Worm (Caenorhabditis elegans) whole organism, L4/young adult: ENCODE data around the gene F59A1.6.

Source experiments
- W03F9.2 ChIP-seq: fragments of 150-350 bp; optimal IDR thresholded peaks from 2 replicates; lab custom pipeline; 2014; ENCODE audit warnings: missing biosample characterization, missing genetic modification characterization
- dao-5 ChIP-seq: sonication (generic microtip); optimal IDR thresholded peaks from 2 replicates; lab custom pipeline; 2016; ENCODE audit warnings: missing genotype, missing genetic modification characterization, moderate library complexity, missing compliant biosample characterization
- him-1 ChIP-seq: sonication (generic microtip); optimal IDR thresholded peaks from 2 replicates; lab custom pipeline; 2016; ENCODE audit warnings: missing genotype, missing genetic modification reagents, missing genetic modification characterization, missing compliant biosample characterization

The F59A1.6 gene

DNA sequence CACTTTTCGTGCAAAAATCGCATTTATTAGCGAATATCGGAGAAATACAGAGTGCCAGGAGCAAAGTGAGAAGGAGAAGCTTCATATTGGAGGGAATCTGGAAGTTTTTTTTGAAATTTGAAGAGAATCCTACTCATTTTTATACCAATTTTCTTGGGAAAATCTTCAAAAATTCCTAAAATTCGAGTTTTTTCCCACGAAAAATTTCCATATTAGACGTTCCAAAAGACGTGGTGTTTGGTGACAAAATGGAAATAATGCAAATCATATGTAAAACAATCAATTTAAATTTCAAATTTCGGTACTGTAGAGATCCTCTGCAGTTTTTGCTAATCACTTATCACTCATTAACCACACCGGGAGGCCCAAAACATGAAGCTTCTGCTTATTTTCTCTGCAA is at the start of gene F59A1.6, which contains the start of gene F59A1.16:
F59A1.6 (plus strand) TSS at position 285 of the 400 bp plus-strand sequence.
F59A1.16 (minus strand) TSS at position 101 of the 400 bp plus-strand sequence.
- TF ChIP-seq dao-5: no peak
- TF ChIP-seq W03F9.2 (tag; lab: Kevin White, UChicago): no peak
- no peak for TF ChIP-seq him-1 (tag; lab: Kevin White, UChicago)

DNA sequence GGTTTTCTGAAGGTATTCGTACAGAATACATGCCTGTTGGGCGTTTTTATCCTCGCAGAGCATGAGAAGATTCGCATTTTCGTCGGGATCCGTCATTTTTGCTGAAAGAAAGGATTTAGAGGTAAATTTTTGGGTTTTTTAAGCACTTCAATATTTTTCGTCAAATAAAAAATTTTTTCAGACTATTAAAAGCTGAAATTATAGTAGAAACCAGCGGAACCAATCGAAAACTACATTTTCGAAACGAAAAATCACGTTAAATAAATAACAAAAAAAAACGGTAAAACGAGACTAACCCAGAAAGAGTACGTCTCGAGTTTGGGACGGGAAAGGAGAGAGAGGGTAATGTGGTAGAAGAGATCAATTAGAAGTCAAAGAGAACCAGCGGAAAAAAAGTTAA is 34.5 kb upstream of the F59A1.6 start, which contains the start of gene fbxa-192:
fbxa-192 (minus strand) TSS at position 101 of the 400 bp plus-strand sequence.
- TF ChIP-seq dao-5: no peak
- TF ChIP-seq him-1 (tag; lab: Kevin White, UChicago): no peak
- no peak for TF ChIP-seq W03F9.2 (tag; lab: Kevin White, UChicago)

DNA sequence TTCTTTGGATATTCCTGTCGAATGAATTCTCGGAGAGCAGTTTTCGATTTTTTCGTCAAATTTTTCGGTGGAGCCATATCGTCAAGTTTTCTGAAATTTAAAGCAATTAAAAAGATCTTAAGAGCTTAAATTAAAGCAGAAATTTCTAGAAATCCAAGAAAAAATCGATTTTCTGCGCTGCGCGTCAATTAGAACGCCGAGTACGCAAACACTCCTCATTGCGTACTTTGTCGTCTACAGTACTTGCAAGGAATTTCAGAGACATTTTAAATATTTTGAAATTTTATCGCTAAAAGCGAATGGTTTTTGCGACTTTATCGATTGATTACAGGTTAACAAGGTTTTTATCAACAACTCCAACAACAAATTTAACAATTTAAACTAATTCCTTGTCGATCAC is 29.7 kb upstream of the F59A1.6 start:
- no peak for TF ChIP-seq dao-5
- TF ChIP-seq him-1 (tag; lab: Kevin White, UChicago): no peak
- no peak for TF ChIP-seq W03F9.2 (tag; lab: Kevin White, UChicago)

DNA sequence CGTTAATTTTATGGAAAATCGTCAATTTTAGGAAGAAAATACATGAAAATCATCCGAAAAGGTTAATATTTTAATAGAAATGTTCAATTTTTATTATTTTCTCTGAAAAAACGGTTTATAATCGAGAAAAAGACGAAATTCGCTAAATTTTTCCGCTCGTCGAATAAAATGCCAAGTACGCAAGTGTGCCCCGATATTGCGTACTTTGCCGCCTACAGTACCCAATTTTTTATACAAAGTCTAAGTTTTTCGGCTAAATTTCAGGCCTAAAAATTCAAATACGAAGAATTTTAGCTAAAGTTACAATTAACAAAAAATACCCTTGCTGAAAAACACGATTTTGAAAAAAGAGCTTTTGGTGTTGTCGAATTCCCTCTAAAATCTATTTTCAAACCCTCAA is 26.1 kb upstream of the F59A1.6 start:
- TF ChIP-seq dao-5: no peak
- TF ChIP-seq him-1 (tag; lab: Kevin White, UChicago): no peak
- TF ChIP-seq W03F9.2 (tag; lab: Kevin White, UChicago): no peak

DNA sequence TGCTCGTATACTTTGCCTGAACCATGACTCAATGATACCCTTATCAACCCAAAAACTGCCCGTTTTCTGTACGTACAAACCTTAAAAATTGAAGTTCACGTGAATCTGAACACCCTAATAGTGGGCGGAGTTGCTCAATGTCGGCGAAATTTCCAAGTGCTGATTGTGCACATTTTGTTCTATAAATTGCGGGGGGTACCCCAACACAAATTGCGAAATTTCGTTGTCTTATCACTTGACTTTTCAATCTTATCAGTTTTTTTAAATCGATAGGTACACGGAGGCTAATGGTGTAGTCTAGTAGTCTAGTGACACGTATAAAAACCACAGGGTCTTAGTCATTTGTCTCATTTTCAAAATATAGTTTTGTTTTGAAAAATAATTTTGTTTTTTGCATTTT is 25.7 kb upstream of the F59A1.6 start, which contains the start of gene fbxa-108:
fbxa-108 (minus strand) TSS at position 158 of the 400 bp plus-strand sequence.
- TF ChIP-seq him-1 (tag; lab: Kevin White, UChicago) (no peak), dao-5 (no peak), W03F9.2 (tag; lab: Kevin White, UChicago) (no peak)

DNA sequence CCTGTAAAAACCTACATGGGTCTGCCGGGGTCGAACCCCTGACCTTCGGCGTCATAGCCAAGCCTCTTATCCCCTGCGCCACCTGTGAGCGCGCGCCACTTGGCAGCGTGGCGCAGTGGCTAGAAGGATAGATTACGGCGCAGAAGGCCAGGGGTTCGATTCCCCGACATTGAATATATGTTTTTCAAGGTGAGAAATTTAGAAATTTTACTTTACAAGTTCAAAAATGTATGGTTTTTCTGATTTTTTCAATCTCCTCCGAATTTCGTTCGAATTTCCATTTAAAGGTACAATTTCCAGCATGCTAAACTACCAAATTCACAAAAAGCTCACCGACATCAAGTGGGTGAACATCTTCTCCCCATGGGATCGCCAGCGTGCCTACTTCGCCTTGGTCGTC is 24.9 kb upstream of the F59A1.6 start, which contains the start of gene dgat-2:
dgat-2 (plus strand) TSS at position 301 of the 400 bp plus-strand sequence.
- TF ChIP-seq dao-5 (no peak), W03F9.2 (tag; lab: Kevin White, UChicago) (no peak), him-1 (tag; lab: Kevin White, UChicago) (no peak)

DNA sequence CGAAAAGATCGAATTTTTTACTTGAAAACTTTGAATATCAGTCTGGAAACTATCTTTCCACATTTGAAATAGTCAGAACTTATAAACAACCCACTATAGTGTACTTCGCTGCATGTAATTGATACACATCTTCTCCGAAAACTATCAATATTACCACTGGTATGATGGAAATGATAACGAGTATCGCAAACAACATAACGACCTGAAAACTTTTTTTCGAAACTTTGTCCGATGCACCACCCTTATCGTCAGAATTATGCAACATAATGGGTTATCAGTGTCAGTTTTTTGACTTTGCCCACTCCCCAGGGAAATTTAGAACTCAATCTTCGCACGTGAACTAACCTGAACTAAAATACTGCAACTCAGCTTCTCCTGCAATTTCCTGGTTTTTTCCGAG is 22.7 kb upstream of the F59A1.6 start:
- TF ChIP-seq him-1 (tag; lab: Kevin White, UChicago): no peak
- no peak for TF ChIP-seq W03F9.2 (tag; lab: Kevin White, UChicago)
- no peak for TF ChIP-seq dao-5

DNA sequence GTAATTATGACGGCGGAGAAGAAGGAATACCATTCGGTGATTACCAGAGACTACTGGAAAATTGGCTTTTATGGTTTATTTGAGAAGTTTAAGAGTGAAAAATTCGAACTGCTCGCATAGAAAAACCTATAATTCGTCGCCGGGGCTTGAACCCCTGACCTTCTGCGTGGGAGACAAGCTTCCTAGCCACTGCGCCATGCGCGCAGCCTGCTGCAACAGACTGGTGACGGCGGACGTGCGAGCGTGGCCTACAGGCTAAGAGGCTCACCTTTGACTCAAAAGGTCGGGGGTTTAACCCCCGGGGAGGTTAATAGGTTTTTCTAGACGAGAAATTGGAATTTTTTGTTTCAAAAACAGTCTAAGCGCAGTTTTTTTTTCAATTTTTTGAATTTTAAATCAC is 20.6 kb upstream of the F59A1.6 start:
- no peak for TF ChIP-seq W03F9.2 (tag; lab: Kevin White, UChicago)
- no peak for TF ChIP-seq him-1 (tag; lab: Kevin White, UChicago)
- TF ChIP-seq dao-5: no peak

DNA sequence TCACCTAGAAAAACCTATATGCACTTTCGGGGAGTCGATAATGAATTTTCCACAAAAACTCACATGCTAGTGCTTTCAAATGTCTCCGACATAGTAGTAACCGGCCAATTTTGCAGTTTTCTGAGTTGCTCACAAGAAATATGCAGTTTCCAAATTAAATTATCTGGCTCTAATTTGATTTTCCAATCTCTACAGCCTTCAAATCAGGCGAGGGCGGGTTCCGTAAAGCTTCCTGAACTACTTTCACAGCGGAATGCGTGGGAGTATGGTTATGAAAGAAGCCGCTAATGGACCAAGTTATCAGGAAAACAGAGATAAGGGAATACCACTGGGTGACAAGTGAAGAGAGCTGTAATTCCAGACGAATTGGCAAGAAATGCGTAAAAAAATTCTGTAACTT is 19.0 kb upstream of the F59A1.6 start, which contains the start of gene F59A1.11:
F59A1.11 (minus strand) TSS at position 101 of the 400 bp plus-strand sequence.
- TF ChIP-seq dao-5 (no peak), him-1 (tag; lab: Kevin White, UChicago) (no peak), W03F9.2 (tag; lab: Kevin White, UChicago) (no peak)

DNA sequence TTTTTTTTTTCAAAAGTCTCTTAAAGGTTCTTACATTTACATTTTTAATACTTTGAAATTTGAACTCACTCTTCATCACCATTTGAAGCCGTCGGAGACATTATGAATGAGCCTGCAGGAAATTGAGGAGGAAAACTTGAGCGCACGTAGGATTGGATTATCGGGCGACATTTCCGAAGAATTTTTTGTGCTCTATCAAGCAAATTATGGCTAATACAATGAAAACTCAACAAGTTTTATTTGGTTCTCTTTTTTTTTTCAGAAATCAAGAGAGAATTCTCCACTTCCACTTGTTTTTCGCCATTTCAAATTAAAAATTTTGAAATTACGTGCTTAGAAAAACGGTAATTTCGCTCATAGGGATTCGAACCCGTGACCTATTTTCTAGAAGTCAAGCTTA is 17.3 kb upstream of the F59A1.6 start, which contains the start of gene F59A1.12:
F59A1.12 (minus strand) TSS at position 101 of the 400 bp plus-strand sequence.
- TF ChIP-seq dao-5 (no peak), W03F9.2 (tag; lab: Kevin White, UChicago) (no peak), him-1 (tag; lab: Kevin White, UChicago) (no peak)

DNA sequence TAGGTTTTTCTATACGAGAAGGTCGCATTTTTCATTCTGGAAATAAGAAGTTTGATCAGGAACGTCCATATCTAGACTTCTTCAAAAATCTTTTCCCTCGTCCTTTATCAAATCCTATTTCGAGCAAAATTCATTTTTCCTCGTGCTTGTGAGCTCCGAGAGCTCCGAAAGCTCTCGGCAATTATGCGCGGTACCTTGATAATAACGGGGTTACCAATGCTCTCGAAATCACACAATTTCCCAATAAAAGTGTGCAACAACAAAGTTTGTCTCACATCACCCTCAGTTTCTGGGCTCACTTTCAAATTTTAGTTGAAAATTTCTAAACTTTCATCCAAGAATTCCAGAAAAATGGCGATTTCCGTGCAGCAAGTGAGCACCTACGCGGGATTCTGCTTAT is 16.4 kb upstream of the F59A1.6 start, which contains the start of gene str-89:
str-89 (plus strand) TSS at position 301 of the 400 bp plus-strand sequence.
- TF ChIP-seq him-1 (tag; lab: Kevin White, UChicago) (no peak), W03F9.2 (tag; lab: Kevin White, UChicago) (no peak), dao-5 (no peak)

DNA sequence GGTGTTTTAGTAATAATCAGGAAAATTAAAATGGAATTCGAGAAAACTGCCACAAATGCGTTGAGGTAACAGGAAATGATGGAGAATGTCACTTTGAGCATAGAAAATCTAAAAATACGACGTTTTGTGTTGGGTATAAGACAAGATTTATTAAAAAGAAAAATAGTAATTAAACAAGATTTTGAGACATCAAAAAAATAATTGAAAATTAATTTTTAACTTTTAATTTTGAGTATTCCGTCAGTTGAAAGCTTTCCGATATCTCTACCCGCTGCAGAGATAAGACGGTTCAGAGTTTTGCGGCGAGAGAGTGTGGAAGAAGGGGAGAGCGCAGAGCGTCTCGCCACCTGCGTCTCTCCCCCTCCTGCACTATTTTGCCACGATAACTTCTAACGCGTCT is 11.6 kb upstream of the F59A1.6 start, which contains the start of gene str-93:
str-93 (minus strand) TSS at position 101 of the 400 bp plus-strand sequence.
- TF ChIP-seq him-1 (tag; lab: Kevin White, UChicago) (no peak), W03F9.2 (tag; lab: Kevin White, UChicago) (no peak), dao-5 (no peak)

DNA sequence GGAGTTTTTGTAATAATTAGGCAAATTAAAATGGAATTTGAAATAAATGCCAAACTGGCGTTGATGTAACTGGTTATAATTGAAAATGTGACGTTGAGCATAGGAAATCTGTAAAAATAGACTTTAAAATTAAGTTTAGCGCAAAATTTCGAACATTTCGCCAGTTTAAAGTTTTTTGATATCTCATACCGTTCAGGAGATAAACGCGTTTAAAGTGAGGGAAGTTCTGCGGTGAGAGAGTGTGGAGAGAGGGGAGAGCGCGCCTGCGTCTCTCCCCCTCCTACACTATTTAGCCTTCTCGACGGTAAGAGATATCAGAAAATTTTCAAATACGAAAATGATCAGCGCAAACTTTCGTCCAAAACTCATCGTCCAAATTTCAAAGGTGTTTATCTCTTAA is 8.4 kb upstream of the F59A1.6 start, which contains the start of gene str-92:
str-92 (minus strand) TSS at position 101 of the 400 bp plus-strand sequence.
- TF ChIP-seq W03F9.2 (tag; lab: Kevin White, UChicago) (no peak), him-1 (tag; lab: Kevin White, UChicago) (no peak), dao-5 (no peak)

DNA sequence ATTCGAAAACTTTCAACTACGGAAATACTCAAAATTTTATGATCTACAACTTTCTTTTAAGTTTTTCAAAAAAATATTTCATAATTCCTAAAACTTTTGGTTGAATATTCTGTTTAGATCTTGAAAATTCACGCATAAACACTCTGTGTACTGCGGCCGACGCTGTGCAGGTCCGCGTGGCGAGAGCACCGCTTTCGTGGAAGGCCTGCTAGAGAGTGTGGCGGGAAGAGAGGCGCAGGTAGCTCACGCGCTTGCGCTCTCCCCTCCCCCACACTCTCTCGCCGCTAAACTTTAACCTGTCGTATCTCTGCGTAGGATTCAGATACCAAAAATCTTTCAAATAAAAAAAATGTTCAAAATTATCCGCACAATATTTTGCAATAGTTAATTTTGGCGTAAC is 1.7 kb upstream of the F59A1.6 start:
- TF ChIP-seq him-1 (tag; lab: Kevin White, UChicago): no peak
- no peak for TF ChIP-seq W03F9.2 (tag; lab: Kevin White, UChicago)
- no peak for TF ChIP-seq dao-5

DNA sequence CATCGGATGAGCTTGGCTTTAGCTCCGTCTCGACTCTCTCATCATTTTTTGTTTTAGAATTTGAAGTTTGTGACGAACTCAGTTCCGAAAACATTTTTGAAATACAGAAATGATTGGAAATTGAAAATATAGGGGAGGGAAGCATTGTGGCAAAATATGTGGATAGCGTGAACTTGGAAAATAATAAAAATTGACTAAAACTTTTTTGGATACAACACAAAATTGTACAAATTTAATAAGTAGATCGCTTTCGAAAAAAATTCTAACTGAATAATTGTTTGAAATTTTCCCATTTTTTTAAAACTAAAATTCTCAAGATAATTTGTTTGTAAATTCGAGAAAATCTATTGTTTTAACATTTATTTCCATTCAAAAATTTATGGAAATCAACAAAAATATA is 1.2 kb upstream of the F59A1.6 start, which contains the start of gene F59A1.15:
F59A1.15 (minus strand) TSS at position 101 of the 400 bp plus-strand sequence.
- TF ChIP-seq him-1 (tag; lab: Kevin White, UChicago) (no peak), dao-5 (no peak), W03F9.2 (tag; lab: Kevin White, UChicago) (no peak)
